Worm (Caenorhabditis elegans): ENCODE data around the gene grwd-1.

DNA sequence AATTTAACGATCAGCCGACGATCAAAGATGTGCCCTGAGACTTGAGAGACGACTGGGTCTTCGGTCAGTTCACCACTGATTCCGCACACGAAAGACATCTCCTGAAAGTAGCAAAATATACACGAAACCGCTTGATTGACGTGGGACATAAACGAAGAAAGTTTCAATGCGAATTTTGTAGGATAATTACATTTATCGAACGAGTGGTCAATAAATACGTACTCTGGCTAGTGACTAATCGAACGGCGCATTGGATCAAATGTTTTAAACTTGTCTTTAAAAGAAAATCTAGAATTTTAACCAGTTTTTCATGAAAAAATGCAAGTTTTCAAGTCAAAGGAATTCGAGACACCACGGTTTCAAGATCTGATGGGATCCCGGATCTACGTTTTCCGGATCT is 18.7 kb downstream of the grwd-1 start, which contains the start of gene prp-19:
- TF ChIP-seq ceh-9 (tag; optimal IDR thresholded peaks at IDR 0.05) (no peak), pqm-1 (tag; optimal IDR thresholded peaks at IDR 0.05) (no peak), fax-1 (tag; optimal IDR thresholded peaks at IDR 0.05) (no peak), rnt-1 (tag; optimal IDR thresholded peaks at IDR 0.05) (no peak), fkh-10 (GFP tag; optimal IDR thresholded peaks at IDR 0.05) (no peak)

Measured in whole organism, late embryonic.